Worm (Caenorhabditis elegans) whole organism, L2 larva: ENCODE results near the gene pbs-3.

Source experiments
- C34F6.9 ChIP-seq: fragments of 150-350 bp; optimal IDR thresholded peaks from 2 replicates; lab custom pipeline; 2014; ENCODE audit warnings: missing biosample characterization, missing genetic modification characterization
- F13H6.1 ChIP-seq: sonication (generic microtip); optimal IDR thresholded peaks from 2 replicates; lab custom pipeline; 2016; ENCODE audit warnings: missing genetic modification characterization, missing compliant biosample characterization
- R02D3.7 ChIP-seq: fragments of 150-350 bp; optimal IDR thresholded peaks from 2 replicates; lab custom pipeline; 2014; ENCODE audit warnings: missing biosample characterization, missing genetic modification characterization
- Y55F3AM.14 ChIP-seq: fragments of 200-800 bp; sonication (Bioruptor generic); optimal IDR thresholded peaks from 2 replicates; lab custom pipeline; 2018; ENCODE audit warnings: mild to moderate bottlenecking, missing genetic modification characterization, missing compliant biosample characterization
- ZK546.5 ChIP-seq: sonication (generic microtip); optimal IDR thresholded peaks from 2 replicates; lab custom pipeline; 2017; ENCODE audit warnings: missing biosample characterization, missing genetic modification characterization
- alr-1 ChIP-seq: fragments of 150-350 bp; optimal IDR thresholded peaks from 2 replicates; lab custom pipeline; 2014; ENCODE audit warnings: missing biosample characterization, missing genetic modification characterization
- aly-2 ChIP-seq: fragments of 150-350 bp; optimal IDR thresholded peaks from 2 replicates; lab custom pipeline; 2014; ENCODE audit warnings: missing biosample characterization, missing genetic modification characterization
- ama-1 ChIP-seq: fragments of 150-350 bp; optimal IDR thresholded peaks from 2 replicates; lab custom pipeline; 2018; ENCODE audit warnings: inconsistent platforms
- blmp-1 ChIP-seq: sonication (generic microtip); optimal IDR thresholded peaks from 2 replicates; lab custom pipeline; 2017; ENCODE audit warnings: missing genetic modification characterization, mild to moderate bottlenecking, missing compliant biosample characterization, antibody characterized with exemption, moderate library complexity; ENCODE audit not compliant: insufficient read depth
- ceh-16 ChIP-seq: fragments of 150-350 bp; optimal IDR thresholded peaks from 2 replicates; lab custom pipeline; 2014; ENCODE audit warnings: missing biosample characterization, missing genetic modification characterization
- crh-2 ChIP-seq: sonication (generic microtip); optimal IDR thresholded peaks from 2 replicates; lab custom pipeline; 2017; ENCODE audit warnings: missing biosample characterization, missing genetic modification characterization
- dmd-4 ChIP-seq: sonication (generic microtip); optimal IDR thresholded peaks from 2 replicates; lab custom pipeline; 2017; ENCODE audit warnings: missing biosample characterization, missing genetic modification characterization
- elt-1 ChIP-seq: fragments of 150-350 bp; optimal IDR thresholded peaks from 2 replicates; lab custom pipeline; 2014; ENCODE audit warnings: missing biosample characterization, missing genetic modification characterization
- fos-1 ChIP-seq: fragments of 150-350 bp; optimal IDR thresholded peaks from 2 replicates; lab custom pipeline; 2014; ENCODE audit warnings: missing biosample characterization, missing genetic modification characterization
- gmeb-1 ChIP-seq: fragments of 150-350 bp; optimal IDR thresholded peaks from 2 replicates; lab custom pipeline; 2014; ENCODE audit warnings: missing biosample characterization, missing genetic modification characterization
- lin-11 ChIP-seq: fragments of 150-350 bp; sonication (generic microtip); optimal IDR thresholded peaks from 2 replicates; lab custom pipeline; 2014; ENCODE audit warnings: missing biosample characterization, missing genetic modification characterization, inconsistent platforms, mixed read lengths
- lin-13 ChIP-seq: fragments of 150-350 bp; optimal IDR thresholded peaks from 2 replicates; lab custom pipeline; 2014; ENCODE audit warnings: missing biosample characterization, missing genetic modification reagents, missing genetic modification characterization
- lsy-2 ChIP-seq, 2 experiments: fragments of 150-350 bp in 1 of 2; sonication (generic microtip) in 1 of 2; optimal IDR thresholded peaks; 2 replicates each; lab custom pipeline; 2014 to 2017; ENCODE audit warnings: missing biosample characterization in 2 of 2, missing genetic modification characterization in 2 of 2
- mab-5 ChIP-seq: fragments of 150-350 bp; optimal IDR thresholded peaks from 2 replicates; lab custom pipeline; 2014; ENCODE audit warnings: missing biosample characterization, missing genetic modification characterization
- mbf-1 ChIP-seq: sonication (generic microtip); optimal IDR thresholded peaks from 2 replicates; lab custom pipeline; 2017; ENCODE audit warnings: missing biosample characterization, missing genetic modification characterization
- mdl-1 ChIP-seq, 2 experiments: fragments of 150-350 bp in 1 of 2; sonication (generic microtip) in 1 of 2; optimal IDR thresholded peaks; 2 replicates each; lab custom pipeline; 2017; ENCODE audit warnings: missing biosample characterization in 2 of 2, missing genetic modification characterization in 2 of 2
- nhr-10 ChIP-seq: sonication (generic microtip); optimal IDR thresholded peaks from 2 replicates; lab custom pipeline; 2017; ENCODE audit warnings: missing biosample characterization, missing genetic modification characterization
- nhr-11 ChIP-seq: fragments of 150-350 bp; optimal IDR thresholded peaks from 2 replicates; lab custom pipeline; 2014; ENCODE audit warnings: missing biosample characterization, missing genetic modification characterization
- nhr-129 ChIP-seq: fragments of 150-350 bp; optimal IDR thresholded peaks from 2 replicates; lab custom pipeline; 2014; ENCODE audit warnings: missing biosample characterization, missing genetic modification characterization
- nhr-21 ChIP-seq: fragments of 150-350 bp; optimal IDR thresholded peaks from 2 replicates; lab custom pipeline; 2014; ENCODE audit warnings: missing biosample characterization, missing genetic modification characterization
- nhr-25 ChIP-seq: fragments of 150-350 bp; sonication (generic microtip); optimal IDR thresholded peaks from 3 replicates; lab custom pipeline; 2014; ENCODE audit warnings: missing biosample characterization, missing genetic modification characterization
- nhr-6 ChIP-seq: fragments of 150-350 bp; optimal IDR thresholded peaks from 2 replicates; lab custom pipeline; 2014; ENCODE audit warnings: missing biosample characterization, missing genetic modification characterization
- nhr-77 ChIP-seq: fragments of 150-350 bp; optimal IDR thresholded peaks from 2 replicates; lab custom pipeline; 2014; ENCODE audit warnings: missing biosample characterization, missing genetic modification characterization
- skn-1 ChIP-seq: sonication (generic microtip); optimal IDR thresholded peaks from 2 replicates; lab custom pipeline; 2017; ENCODE audit warnings: missing biosample characterization, missing genetic modification characterization
- sma-3 ChIP-seq: sonication (generic microtip); optimal IDR thresholded peaks from 2 replicates; lab custom pipeline; 2016; ENCODE audit warnings: missing genetic modification reagents, missing genetic modification characterization, missing compliant biosample characterization
- sma-9 ChIP-seq, 2 experiments: fragments of 150-350 bp in 1 of 2; sonication (generic microtip) in 1 of 2; optimal IDR thresholded peaks; 2 replicates each; lab custom pipeline; 2014 to 2016; ENCODE audit warnings: missing genetic modification characterization in 2 of 2, mild to moderate bottlenecking in 1 of 2, missing biosample characterization in 1 of 2, missing compliant biosample characterization in 1 of 2, missing genetic modification reagents in 1 of 2, moderate library complexity in 1 of 2
- snpc-4 ChIP-seq: fragments of 150-350 bp; optimal IDR thresholded peaks from 2 replicates; lab custom pipeline; 2014; ENCODE audit warnings: missing biosample characterization, missing genetic modification characterization
- unc-55 ChIP-seq: fragments of 150-350 bp; sonication (generic microtip); optimal IDR thresholded peaks from 3 replicates; lab custom pipeline; 2014; ENCODE audit warnings: missing biosample characterization, missing genetic modification reagents, missing genetic modification characterization
- zag-1 ChIP-seq: fragments of 150-350 bp; optimal IDR thresholded peaks from 2 replicates; lab custom pipeline; 2014; ENCODE audit warnings: missing biosample characterization, missing genetic modification characterization
- ztf-1 ChIP-seq: fragments of 200-800 bp; sonication (Bioruptor generic); conservative IDR thresholded peaks from 2 replicates; pipeline ENCODE4 v1.3.6; 2022; ENCODE audit warnings: missing genetic modification characterization, missing compliant biosample characterization
- ztf-11 ChIP-seq: sonication (generic microtip); optimal IDR thresholded peaks from 2 replicates; lab custom pipeline; 2017; ENCODE audit warnings: missing biosample characterization, missing genetic modification characterization

The pbs-3 gene

ce11 chrII:4955353-4955752 lies at the start of gene pbs-3:
pbs-3 (minus strand) TSS chrII:4955427.
- TF ChIP-seq F13H6.1 (tag; lab: Kevin White, UChicago) = peak; percentile 13
- TF ChIP-seq ztf-11 = no peak
- TF ChIP-seq ama-1 (lab: Kevin White, UChicago) = peak; percentile 60
- TF ChIP-seq zag-1 (tag; lab: Kevin White, UChicago) = no peak
- peak; percentile 76 for TF ChIP-seq lin-13
- no peak for TF ChIP-seq blmp-1
- TF ChIP-seq nhr-21 (tag; lab: Kevin White, UChicago) = peak; percentile 41
- peak; percentile 22 to 76 for TF ChIP-seq lsy-2 (tag; optimal IDR thresholded peaks at IDR 0.05; lab: Kevin White, UChicago)
- TF ChIP-seq sma-3 (GFP tag; lab: Kevin White, UChicago) = peak; percentile 45
- peak; percentile 73 for TF ChIP-seq crh-2 (tag; lab: Kevin White, UChicago)
- peak; percentile 28 for TF ChIP-seq lin-11 (tag; lab: Kevin White, UChicago)
- TF ChIP-seq nhr-77 (tag; lab: Kevin White, UChicago) = no peak
- peak; percentile 84 for TF ChIP-seq nhr-129 (tag; lab: Kevin White, UChicago)
- no peak for TF ChIP-seq R02D3.7
- TF ChIP-seq gmeb-1 = peak; percentile 25
- peak; percentile 77 for TF ChIP-seq C34F6.9 (tag; lab: Kevin White, UChicago)
- TF ChIP-seq fos-1 (tag; lab: Kevin White, UChicago) = peak; percentile 37
- TF ChIP-seq unc-55 (GFP tag; lab: Kevin White, UChicago) = peak; percentile 79
- peak; percentile 89 for TF ChIP-seq skn-1 (tag; lab: Kevin White, UChicago)
- peak; percentile 33 for TF ChIP-seq sma-9 (GFP tag; optimal IDR thresholded peaks at IDR 0.05; lab: Kevin White, UChicago)
- TF ChIP-seq sma-9 (tag; optimal IDR thresholded peaks at IDR 0.05; lab: Kevin White, UChicago) = no peak
- peak; percentile 46 for TF ChIP-seq nhr-25 (tag; lab: Kevin White, UChicago)
- peak; percentile 33 for TF ChIP-seq snpc-4 (tag; lab: Kevin White, UChicago)

ce11 chrII:5004781-5005180 lies 49.6 kb upstream of the pbs-3 start, which contains the start of gene F59A6.4:
F59A6.4 (plus strand) TSS chrII:5005081.
- TF ChIP-seq sma-3 (GFP tag; lab: Kevin White, UChicago) (no peak), Y55F3AM.14 (GFP tag; lab: Kevin White, UChicago) (no peak), unc-55 (GFP tag; lab: Kevin White, UChicago) (no peak), lin-11 (tag; lab: Kevin White, UChicago) (no peak), sma-9 (GFP tag; optimal IDR thresholded peaks at IDR 0.05; lab: Kevin White, UChicago) (no peak), sma-9 (tag; optimal IDR thresholded peaks at IDR 0.05; lab: Kevin White, UChicago) (no peak), nhr-10 (tag; lab: Kevin White, UChicago) (no peak), ZK546.5 (tag; lab: Kevin White, UChicago) (no peak), lin-13 (no peak), F13H6.1 (tag; lab: Kevin White, UChicago) (no peak), aly-2 (tag; lab: Kevin White, UChicago) (no peak)

DNA sequence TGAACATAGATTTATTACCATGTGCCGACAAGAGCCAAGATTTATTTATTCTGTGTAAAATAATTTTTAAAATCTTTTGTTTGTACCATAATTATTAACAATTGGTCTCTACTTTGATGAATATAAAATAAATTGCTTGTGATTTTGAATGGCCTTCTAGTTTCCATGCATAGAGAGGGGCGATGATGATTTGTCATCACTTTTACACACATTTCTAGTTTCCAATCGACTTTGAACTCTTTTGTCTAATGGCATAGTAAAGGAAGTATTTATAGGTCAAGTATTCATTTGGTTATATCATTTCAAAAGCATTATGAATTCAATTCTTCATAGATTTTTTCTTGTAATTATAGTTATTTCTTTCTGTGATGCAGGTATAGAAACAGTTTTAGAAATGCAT lies 48.4 kb upstream of the pbs-3 start, which contains the start of gene F59A6.10:
F59A6.10 (plus strand) TSS at position 301 of the 400 bp plus-strand sequence.
- TF ChIP-seq lin-13 (no peak), elt-1 (tag; lab: Kevin White, UChicago) (no peak), dmd-4 (tag; lab: Kevin White, UChicago) (no peak), nhr-10 (tag; lab: Kevin White, UChicago) (no peak), C34F6.9 (tag; lab: Kevin White, UChicago) (no peak), mbf-1 (tag; lab: Kevin White, UChicago) (no peak), mdl-1 (tag; optimal IDR thresholded peaks at IDR 0.05; lab: Kevin White, UChicago) (no peak), fos-1 (tag; lab: Kevin White, UChicago) (no peak), ztf-1 (GFP tag; lab: Robert Waterston, UW) (no peak), mab-5 (tag; lab: Kevin White, UChicago) (no peak), alr-1 (tag; lab: Kevin White, UChicago) (no peak), aly-2 (tag; lab: Kevin White, UChicago) (no peak), sma-3 (GFP tag; lab: Kevin White, UChicago) (no peak), nhr-21 (tag; lab: Kevin White, UChicago) (no peak), nhr-6 (tag; lab: Kevin White, UChicago) (no peak), nhr-11 (tag; lab: Kevin White, UChicago) (no peak)

DNA sequence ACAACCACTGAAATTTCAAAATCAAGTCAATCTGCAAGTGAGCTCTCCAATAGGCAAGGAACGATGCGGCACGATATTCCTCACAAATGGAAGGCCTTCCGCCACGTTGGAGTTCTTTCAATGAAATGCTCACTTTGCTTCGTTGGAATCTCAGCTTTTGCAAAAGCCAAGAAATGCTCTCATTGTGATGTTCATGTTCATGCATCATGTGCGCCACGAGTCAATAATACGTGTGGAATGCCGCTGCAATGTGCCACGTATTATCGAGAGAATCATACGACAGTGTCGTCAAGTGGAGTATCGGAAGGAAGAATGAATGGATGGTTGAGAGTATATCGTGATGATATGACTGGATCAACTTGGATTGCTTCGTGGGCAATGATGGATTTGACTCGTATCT lies 46.6 kb upstream of the pbs-3 start:
- TF ChIP-seq lin-11 (tag; lab: Kevin White, UChicago) = no peak
- TF ChIP-seq zag-1 (tag; lab: Kevin White, UChicago) = no peak
- no peak for TF ChIP-seq nhr-77 (tag; lab: Kevin White, UChicago)
- no peak for TF ChIP-seq ceh-16 (tag; lab: Kevin White, UChicago)
- no peak for TF ChIP-seq ZK546.5 (tag; lab: Kevin White, UChicago)
- no peak for TF ChIP-seq alr-1 (tag; lab: Kevin White, UChicago)
